Worm (Caenorhabditis elegans) whole organism, mixed stage, embryonic: Measurements from ENCODE around the gene srh-183.

Experiments
- ces-1 ChIP-seq: fragments of 150-350 bp; optimal IDR thresholded peaks from 2 replicates; lab custom pipeline; 2014; ENCODE audit warnings: missing biosample characterization, missing genetic modification reagents, missing genetic modification characterization
- elt-3 ChIP-seq: fragments of 150-350 bp; optimal IDR thresholded peaks from 2 replicates; lab custom pipeline; 2014; ENCODE audit warnings: missing biosample characterization, missing genetic modification characterization
- hlh-1 ChIP-seq: fragments of 150-350 bp; optimal IDR thresholded peaks from 2 replicates; lab custom pipeline; 2014; ENCODE audit warnings: missing biosample characterization, missing genetic modification reagents, missing genetic modification characterization
- mls-2 ChIP-seq: sonication (generic microtip); optimal IDR thresholded peaks from 2 replicates; lab custom pipeline; 2016; ENCODE audit warnings: mild to moderate bottlenecking, missing genetic modification characterization, moderate library complexity, missing compliant biosample characterization
- nhr-237 ChIP-seq: fragments of 150-350 bp; optimal IDR thresholded peaks from 2 replicates; lab custom pipeline; 2014; ENCODE audit warnings: missing biosample characterization, missing genetic modification characterization
- nhr-76 ChIP-seq: sonication (generic microtip); optimal IDR thresholded peaks from 2 replicates; lab custom pipeline; 2017; ENCODE audit warnings: missing biosample characterization, missing genetic modification characterization
- pha-4 ChIP-seq: fragments of 150-350 bp; optimal IDR thresholded peaks from 2 replicates; lab custom pipeline; 2018; ENCODE audit warnings: missing biosample characterization, missing genetic modification reagents, missing genetic modification characterization
- snpc-4 ChIP-seq: fragments of 150-350 bp; optimal IDR thresholded peaks from 2 replicates; lab custom pipeline; 2014; ENCODE audit warnings: missing biosample characterization, missing genetic modification characterization
- sptf-1 ChIP-seq: sonication (generic microtip); optimal IDR thresholded peaks from 2 replicates; lab custom pipeline; 2017; ENCODE audit warnings: mild to moderate bottlenecking, missing genetic modification characterization, moderate library complexity, missing compliant biosample characterization
- tbx-8 ChIP-seq: fragments of 200-800 bp; sonication (Bioruptor generic); optimal IDR thresholded peaks from 2 replicates; lab custom pipeline; 2018; ENCODE audit warnings: mild to moderate bottlenecking, missing genetic modification characterization, moderate library complexity, missing compliant biosample characterization
- unc-39 ChIP-seq: fragments of 150-350 bp; optimal IDR thresholded peaks from 2 replicates; lab custom pipeline; 2014; ENCODE audit warnings: missing biosample characterization, missing genetic modification characterization
- unc-62 ChIP-seq: fragments of 150-350 bp; optimal IDR thresholded peaks from 2 replicates; lab custom pipeline; 2014; ENCODE audit warnings: missing biosample characterization, missing genetic modification reagents, missing genetic modification characterization
- ztf-11 ChIP-seq: fragments of 150-350 bp; optimal IDR thresholded peaks from 2 replicates; lab custom pipeline; 2014; ENCODE audit warnings: missing biosample characterization, missing genetic modification characterization

DNA sequence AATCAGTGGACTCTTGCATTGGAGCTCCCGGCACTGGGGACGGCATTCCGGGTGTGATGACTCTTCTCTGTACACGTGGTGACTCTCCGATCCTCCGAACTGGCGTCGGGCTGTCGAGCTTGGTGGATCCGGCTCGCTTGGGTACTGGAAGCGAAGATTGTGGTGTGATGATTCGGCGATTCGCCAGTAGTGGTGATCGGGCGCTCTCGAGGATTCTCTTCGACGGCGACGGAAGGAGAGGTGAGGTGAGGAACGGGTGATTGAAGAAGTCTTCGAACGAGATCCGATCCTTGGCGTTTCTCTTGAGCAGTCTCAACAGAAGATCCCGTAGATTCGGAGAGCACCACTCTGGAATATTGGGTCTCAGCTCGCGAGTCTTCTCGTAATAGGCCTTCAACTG is 22.5 kb upstream of the srh-183 start:
- no peak for TF ChIP-seq snpc-4 (tag; lab: Kevin White, UChicago)
- TF ChIP-seq ztf-11 (tag; lab: Kevin White, UChicago): no peak
- TF ChIP-seq nhr-237 (tag; lab: Kevin White, UChicago): no peak
- no peak for TF ChIP-seq hlh-1 (tag; lab: Kevin White, UChicago)
- no peak for TF ChIP-seq pha-4
- no peak for TF ChIP-seq ces-1 (GFP tag; lab: Kevin White, UChicago)
- TF ChIP-seq unc-39 (tag; lab: Kevin White, UChicago): no peak
- TF ChIP-seq unc-62 (GFP tag; lab: Kevin White, UChicago): no peak
- no peak for TF ChIP-seq sptf-1
- TF ChIP-seq nhr-76 (tag; lab: Kevin White, UChicago): no peak
- TF ChIP-seq mls-2 (tag; lab: Kevin White, UChicago): no peak
- no peak for TF ChIP-seq elt-3
- TF ChIP-seq tbx-8: no peak
